Worm (Caenorhabditis elegans): ENCODE data around the gene srbc-32.

DNA sequence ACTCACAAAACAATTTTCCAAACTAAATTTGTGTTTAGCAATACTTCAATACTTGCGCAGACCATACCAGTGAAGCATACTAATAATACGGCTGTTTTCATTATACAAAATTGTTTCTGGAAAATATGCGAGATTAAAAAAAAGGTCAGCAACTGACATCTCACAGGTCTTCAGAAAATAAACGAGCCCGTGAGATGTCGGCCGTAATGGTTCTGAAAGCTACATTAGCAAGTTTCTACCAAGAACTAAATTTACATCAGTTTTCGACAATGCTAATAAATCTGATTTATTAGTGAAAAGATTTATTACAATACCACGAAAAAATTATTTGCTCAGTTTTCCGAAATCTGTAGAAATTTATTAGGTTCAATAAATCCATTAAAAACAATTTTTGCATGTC, 9.3 kb downstream of the srbc-32 start, which contains the start of gene srbc-31:
- TF ChIP-seq him-1 (tag; optimal IDR thresholded peaks at IDR 0.05) = no peak
- no peak for TF ChIP-seq dao-5 (tag; optimal IDR thresholded peaks at IDR 0.05)
- no peak for TF ChIP-seq W03F9.2 (tag; optimal IDR thresholded peaks at IDR 0.05)

Measured in whole organism, L4/young adult.